Worm (Caenorhabditis elegans) whole organism, midembryonic: ENCODE measurements around the gene F55C9.15.
"Not testable (repeated sequence)": the region's sequence is repeated elsewhere in the genome, so short reads cannot be mapped to it uniquely, and the experiment has no call there.

Source experiments
- T22C8.4 ChIP-seq: fragments of 200-800 bp; sonication (Bioruptor generic); IDR thresholded peaks from 2 replicates; pipeline ENCODE4 v1.3.6; 2022; ENCODE audit warnings: missing genetic modification characterization, missing compliant biosample characterization
- cog-1 ChIP-seq: sonication (generic microtip); optimal IDR thresholded peaks from 2 replicates; lab custom pipeline; 2016; ENCODE audit warnings: missing genetic modification characterization, missing compliant biosample characterization
- flt-1 ChIP-seq: fragments of 200-800 bp; sonication (Bioruptor generic); IDR thresholded peaks from 2 replicates; pipeline ENCODE4 v1.3.6; 2022; ENCODE audit warnings: missing genetic modification characterization, missing compliant biosample characterization
- klf-2 ChIP-seq: fragments of 200-800 bp; sonication (Bioruptor generic); conservative IDR thresholded peaks from 2 replicates; pipeline ENCODE4 v1.3.6; 2022; ENCODE audit warnings: missing genetic modification reagents, missing genetic modification characterization, missing compliant biosample characterization
- med-1 ChIP-seq: sonication (generic microtip); optimal IDR thresholded peaks from 2 replicates; lab custom pipeline; 2017; ENCODE audit warnings: missing genetic modification characterization, mild to moderate bottlenecking, missing compliant biosample characterization, antibody characterized with exemption, missing genetic modification reagents; ENCODE audit not compliant: insufficient read depth
- ref-1 ChIP-seq: fragments of 200-800 bp; sonication (Bioruptor generic); conservative IDR thresholded peaks from 2 replicates; pipeline ENCODE4 v1.3.6; 2022; ENCODE audit warnings: missing genetic modification reagents, missing genetic modification characterization, missing compliant biosample characterization
- tab-1 ChIP-seq: fragments of 200-800 bp; sonication (Bioruptor generic); IDR thresholded peaks from 2 replicates; pipeline ENCODE4 v1.3.6; 2022; ENCODE audit warnings: missing genetic modification characterization, missing compliant biosample characterization
- ztf-23 ChIP-seq: fragments of 200-800 bp; sonication (Bioruptor generic); IDR thresholded peaks from 2 replicates; pipeline ENCODE4 v1.3.6; 2022; ENCODE audit warnings: missing genetic modification reagents, missing genetic modification characterization, missing compliant biosample characterization
- ztf-29 ChIP-seq: fragments of 200-800 bp; sonication (Bioruptor generic); IDR thresholded peaks from 2 replicates; pipeline ENCODE4 v1.3.6; 2022; ENCODE audit warnings: missing genetic modification reagents, missing genetic modification characterization, missing compliant biosample characterization

The F55C9.15 gene

DNA sequence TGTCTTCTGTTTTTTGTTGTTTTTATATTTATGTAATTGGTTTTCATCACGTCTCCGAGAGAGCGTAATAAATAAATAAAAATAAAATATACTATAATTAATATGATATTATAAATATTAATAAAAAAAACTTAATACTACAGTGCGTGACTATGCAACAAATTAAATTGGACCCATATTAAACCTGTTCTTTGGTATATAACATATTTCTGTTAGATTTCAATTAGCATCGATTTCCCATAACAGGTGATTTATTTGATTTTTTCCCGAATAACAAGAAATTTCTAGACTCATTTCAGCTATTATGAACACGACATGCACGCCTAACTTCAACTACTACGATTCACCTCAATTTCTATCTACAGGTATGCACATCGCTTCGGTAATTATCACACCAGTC is 10.3 kb upstream of the F55C9.15 start, which contains the start of gene srh-208:
Gene srh-208 (plus strand): TSS at position 301 of the 400 bp plus-strand sequence.
- TF ChIP-seq ztf-29 (GFP tag; lab: Robert Waterston, UW); T22C8.4 (GFP tag; lab: Robert Waterston, UW); cog-1 (tag; lab: Kevin White, UChicago): not testable (repeated sequence)

DNA sequence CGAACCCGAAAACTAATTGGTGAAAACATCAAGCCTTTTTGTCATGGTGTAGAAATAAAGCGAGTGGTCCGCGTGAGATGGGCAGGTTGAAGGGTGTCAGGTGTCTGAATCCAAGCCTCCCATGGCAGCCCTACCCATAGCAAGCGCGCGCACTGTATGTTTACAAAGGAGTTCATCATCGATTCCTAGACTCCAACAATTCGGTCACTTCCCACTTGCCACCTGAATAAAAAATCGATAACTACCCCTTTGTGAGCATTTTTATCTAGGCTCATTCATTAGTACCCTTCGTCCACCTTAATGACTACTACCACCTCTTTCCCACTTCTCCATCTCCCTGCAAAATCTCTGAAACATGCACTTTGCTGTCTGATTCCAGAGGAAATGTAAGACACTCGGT is 6.2 kb upstream of the F55C9.15 start, which contains the start of gene fbxb-64:
Gene fbxb-64 (plus strand): TSS at position 301 of the 400 bp plus-strand sequence.
- TF ChIP-seq ztf-23 (GFP tag; lab: Robert Waterston, UW) (no peak), klf-2 (GFP tag; lab: Robert Waterston, UW) (no peak), ref-1 (GFP tag; lab: Robert Waterston, UW) (no peak), flt-1 (no peak), T22C8.4 (GFP tag; lab: Robert Waterston, UW) (0 out of 2 replicates have a peak, but pooled peaks have one; percentile 33), cog-1 (tag; lab: Kevin White, UChicago) (no peak)

DNA sequence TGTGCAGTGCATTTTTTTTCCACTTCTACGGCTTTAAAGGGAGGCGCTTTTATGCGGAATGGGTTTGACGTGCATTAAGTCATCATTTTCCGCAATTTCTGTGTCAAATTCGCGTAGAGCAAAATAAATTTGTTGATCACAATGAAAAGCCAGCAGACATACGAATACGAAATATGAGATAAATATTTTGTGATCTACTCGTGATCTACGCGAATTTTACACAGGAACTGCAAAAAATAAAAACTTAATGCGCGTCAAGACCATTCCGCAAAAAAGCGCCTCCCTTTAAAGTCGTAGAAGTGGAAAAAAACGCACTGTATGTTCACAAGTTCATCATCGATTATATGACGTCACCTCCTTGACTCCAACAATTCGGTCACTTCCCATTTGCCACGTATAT is 4.6 kb upstream of the F55C9.15 start, which contains the start of gene C43D7.8:
Gene C43D7.8 (minus strand): TSS at position 101 of the 400 bp plus-strand sequence.
- TF ChIP-seq ztf-23 (GFP tag; lab: Robert Waterston, UW) (no peak), ref-1 (GFP tag; lab: Robert Waterston, UW) (no peak), tab-1 (GFP tag; lab: Robert Waterston, UW) (no peak), flt-1 (no peak), ztf-29 (GFP tag; lab: Robert Waterston, UW) (no peak), cog-1 (tag; lab: Kevin White, UChicago) (no peak), T22C8.4 (GFP tag; lab: Robert Waterston, UW) (no peak), med-1 (GFP tag; lab: Kevin White, UChicago) (no peak)

DNA sequence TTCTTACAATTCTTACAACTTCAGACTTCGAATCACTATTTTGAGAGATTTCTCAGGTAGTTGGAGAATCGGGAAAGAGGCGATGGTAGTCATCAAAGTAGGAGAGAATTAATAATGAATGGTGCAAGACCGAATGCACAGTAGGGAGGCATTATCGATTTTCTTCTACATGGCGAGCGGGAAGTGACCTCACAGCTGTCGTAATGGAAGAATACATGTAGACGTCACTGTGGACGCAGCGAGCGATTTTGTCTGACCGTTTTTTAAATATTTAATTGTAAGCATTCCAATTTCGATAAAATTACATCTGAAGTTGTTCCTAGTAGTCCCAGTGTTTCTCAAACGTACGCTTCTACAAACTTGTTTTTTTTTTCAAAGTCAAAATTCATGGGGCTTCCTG is 2.8 kb upstream of the F55C9.15 start, which contains the start of gene F55C9.11:
Gene F55C9.11 (minus strand): TSS at position 101 of the 400 bp plus-strand sequence.
- TF ChIP-seq med-1 (GFP tag; lab: Kevin White, UChicago), result no peak
- TF ChIP-seq T22C8.4 (GFP tag; lab: Robert Waterston, UW), result peak; percentile 30; the same call in 1 of the 2 replicates

DNA sequence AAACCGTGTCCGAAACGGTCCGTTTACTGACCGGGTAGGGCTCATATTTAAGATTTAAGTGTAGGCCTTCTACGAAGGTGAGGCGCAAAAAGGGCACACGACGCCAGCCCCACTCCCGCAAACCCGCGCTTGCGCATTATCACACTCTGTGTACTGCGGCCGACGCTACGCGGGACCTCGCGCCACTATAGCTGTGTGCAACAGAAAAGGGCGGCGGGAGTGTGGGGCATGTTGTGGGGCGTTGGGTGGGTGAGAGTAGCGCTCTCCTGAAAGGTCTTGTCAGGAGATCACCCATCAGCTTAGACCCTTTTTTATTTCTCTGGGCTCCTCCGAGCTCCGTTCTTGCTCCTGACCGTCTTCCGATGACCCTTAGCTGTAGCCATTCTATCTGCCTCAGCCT is 1.3 kb upstream of the F55C9.15 start:
- no peak for TF ChIP-seq ztf-23 (GFP tag; lab: Robert Waterston, UW)
- TF ChIP-seq tab-1 (GFP tag; lab: Robert Waterston, UW), result no peak
- no peak for TF ChIP-seq klf-2 (GFP tag; lab: Robert Waterston, UW)
- no peak for TF ChIP-seq ref-1 (GFP tag; lab: Robert Waterston, UW)
- TF ChIP-seq flt-1, result no peak
- TF ChIP-seq med-1 (GFP tag; lab: Kevin White, UChicago), result no peak
- no peak for TF ChIP-seq T22C8.4 (GFP tag; lab: Robert Waterston, UW)
- no peak for TF ChIP-seq ztf-29 (GFP tag; lab: Robert Waterston, UW)
- no peak for TF ChIP-seq cog-1 (tag; lab: Kevin White, UChicago)

DNA sequence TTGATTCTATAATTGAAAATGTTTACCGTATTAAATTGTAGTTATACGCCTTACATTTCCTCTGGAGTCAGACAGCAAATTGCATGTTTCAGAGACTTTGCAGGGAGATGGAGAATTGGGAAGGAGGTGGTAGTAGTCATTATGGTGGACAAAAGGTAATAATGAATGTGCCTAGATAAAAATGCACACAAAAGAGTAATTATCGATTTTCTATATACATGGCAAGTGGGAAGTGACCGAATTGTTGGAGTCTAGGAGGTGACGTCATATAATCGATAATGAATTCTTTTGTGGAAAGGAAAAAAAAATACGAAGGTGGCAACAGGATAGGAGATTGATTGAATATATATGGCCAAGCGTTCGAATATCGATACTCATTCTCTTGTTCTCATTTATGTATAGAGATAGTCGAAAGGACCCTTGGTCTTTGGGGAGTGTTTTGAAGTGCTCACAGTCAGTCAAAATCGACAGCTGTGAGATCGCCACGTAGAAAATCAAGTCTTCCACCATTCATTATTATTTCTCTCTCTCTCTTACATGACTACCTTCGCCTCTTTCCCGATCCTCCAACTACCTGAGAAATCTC is 3.1 kb downstream of the F55C9.15 start, which contains the start of the genes fbxb-63 and fbxb-61:
Gene fbxb-63 (minus strand): TSS at position 142 of the 586 bp plus-strand sequence.
Gene fbxb-61 (plus strand): TSS at position 536 of the 586 bp plus-strand sequence.
- TF ChIP-seq flt-1, result no peak
- no peak for TF ChIP-seq klf-2 (GFP tag; lab: Robert Waterston, UW)
- TF ChIP-seq cog-1 (tag; lab: Kevin White, UChicago), result no peak
- TF ChIP-seq tab-1 (GFP tag; lab: Robert Waterston, UW), result no peak
- TF ChIP-seq ztf-29 (GFP tag; lab: Robert Waterston, UW), result no peak
- peak; percentile 63; the same call in 1 of the 2 replicates for TF ChIP-seq T22C8.4 (GFP tag; lab: Robert Waterston, UW)

DNA sequence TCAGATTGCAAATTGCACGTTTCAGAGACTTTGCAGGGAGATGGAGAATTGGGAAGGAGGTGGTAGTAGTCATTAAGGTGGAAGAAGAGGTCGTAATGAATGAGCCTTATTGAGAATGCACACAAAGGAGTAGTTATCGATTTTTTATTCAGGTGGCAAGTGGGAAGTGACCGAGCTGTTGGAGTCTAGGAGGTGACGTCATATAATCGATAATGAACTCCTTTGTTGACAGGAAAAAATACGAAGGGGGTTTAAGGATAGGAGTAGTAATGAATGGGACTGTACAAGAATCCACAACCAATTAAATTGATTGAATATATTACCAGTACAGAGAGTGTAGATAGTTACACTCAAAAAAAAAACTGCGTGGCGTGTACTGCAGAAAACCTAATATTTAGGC is 4.9 kb downstream of the F55C9.15 start, which contains the start of gene fbxb-62:
Gene fbxb-62 (minus strand): TSS at position 101 of the 400 bp plus-strand sequence.
- TF ChIP-seq ref-1 (GFP tag; lab: Robert Waterston, UW), result no peak
- TF ChIP-seq T22C8.4 (GFP tag; lab: Robert Waterston, UW), result 0 out of 2 replicates have a peak, but pooled peaks have one; percentile 29

DNA sequence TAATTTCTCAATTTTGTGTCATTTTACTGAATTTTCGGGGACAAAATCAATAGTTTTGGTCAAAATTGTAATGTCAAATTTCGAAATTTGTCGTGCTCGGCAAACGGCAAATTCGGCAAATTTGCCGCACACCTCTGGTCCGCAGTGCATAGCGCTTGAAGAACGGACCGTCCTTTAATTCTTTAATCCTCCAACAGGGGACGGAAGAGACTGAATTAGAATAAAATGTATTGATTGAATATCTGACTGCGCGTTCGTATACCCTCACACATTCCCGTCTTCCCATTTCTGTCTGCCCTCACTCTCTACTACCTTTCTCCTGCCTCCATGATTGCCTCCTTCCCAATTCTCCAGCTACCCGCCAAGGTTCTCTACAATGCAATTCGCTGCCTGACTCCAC is 7.5 kb downstream of the F55C9.15 start, which contains the start of gene F55C9.14:
Gene F55C9.14 (plus strand): TSS at position 301 of the 400 bp plus-strand sequence.
- TF ChIP-seq ref-1 (GFP tag; lab: Robert Waterston, UW) (no peak), flt-1 (no peak), cog-1 (tag; lab: Kevin White, UChicago) (no peak), med-1 (GFP tag; lab: Kevin White, UChicago) (no peak), T22C8.4 (GFP tag; lab: Robert Waterston, UW) (no peak)

DNA sequence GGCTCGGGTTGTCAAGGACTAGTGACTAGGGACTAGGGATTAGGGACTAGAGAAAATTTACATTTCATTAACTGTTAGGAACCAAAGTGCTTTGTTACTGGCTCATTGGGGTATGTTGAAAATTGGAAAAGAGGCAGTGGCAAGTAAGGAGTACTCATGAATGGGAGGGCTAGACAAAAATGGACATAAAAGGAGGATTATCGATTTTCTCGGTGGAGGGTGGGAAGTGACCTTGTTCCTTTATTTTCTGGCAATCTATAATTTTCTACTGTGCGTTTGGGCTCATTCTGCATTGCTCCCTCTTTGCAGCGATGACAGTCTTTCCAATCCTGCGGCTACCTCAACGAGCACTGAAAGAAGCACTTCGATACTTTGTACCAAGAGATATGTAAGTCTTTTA is 9.3 kb downstream of the F55C9.15 start, which contains the start of gene fbxb-60:
Gene fbxb-60 (plus strand): TSS at position 301 of the 400 bp plus-strand sequence.
- TF ChIP-seq med-1 (GFP tag; lab: Kevin White, UChicago) (no peak), klf-2 (GFP tag; lab: Robert Waterston, UW) (no peak), T22C8.4 (GFP tag; lab: Robert Waterston, UW) (peak; percentile 53; the same call in 1 of the 2 replicates)

DNA sequence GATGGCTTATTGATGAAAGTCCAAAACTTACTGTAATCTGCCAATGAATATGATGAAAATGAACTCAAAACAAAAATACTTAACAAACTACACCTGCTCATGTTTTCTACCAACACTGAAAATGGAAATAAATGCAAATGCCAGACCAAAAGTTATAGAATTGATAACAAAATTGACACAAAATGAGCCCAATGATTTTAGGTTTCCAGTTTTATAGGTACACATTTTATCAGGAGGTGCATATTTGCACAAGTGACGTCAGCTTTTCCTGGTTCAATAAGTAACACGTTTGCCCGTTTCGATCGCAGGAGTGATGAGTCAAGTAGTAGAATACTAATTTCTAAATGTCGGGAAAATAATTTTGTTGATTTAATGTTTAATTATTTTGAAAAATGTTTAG is 10.1 kb downstream of the F55C9.15 start, which contains the start of gene F55C9.6:
Gene F55C9.6 (minus strand): TSS at position 101 of the 400 bp plus-strand sequence.
- TF ChIP-seq cog-1 (tag; lab: Kevin White, UChicago) (no peak), T22C8.4 (GFP tag; lab: Robert Waterston, UW) (no peak), flt-1 (no peak), tab-1 (GFP tag; lab: Robert Waterston, UW) (no peak), med-1 (GFP tag; lab: Kevin White, UChicago) (no peak), ztf-29 (GFP tag; lab: Robert Waterston, UW) (no peak), klf-2 (GFP tag; lab: Robert Waterston, UW) (no peak), ztf-23 (GFP tag; lab: Robert Waterston, UW) (no peak), ref-1 (GFP tag; lab: Robert Waterston, UW) (no peak)
